Worm (Caenorhabditis elegans) whole organism, L4/young adult: ENCODE data around the gene C34F6.12.

Experiments
- dao-5 ChIP-seq: sonication (generic microtip); optimal IDR thresholded peaks from 2 replicates; lab custom pipeline; 2016; ENCODE audit warnings: missing genotype, missing genetic modification characterization, moderate library complexity, missing compliant biosample characterization
- him-1 ChIP-seq: sonication (generic microtip); optimal IDR thresholded peaks from 2 replicates; lab custom pipeline; 2016; ENCODE audit warnings: missing genotype, missing genetic modification reagents, missing genetic modification characterization, missing compliant biosample characterization

DNA sequence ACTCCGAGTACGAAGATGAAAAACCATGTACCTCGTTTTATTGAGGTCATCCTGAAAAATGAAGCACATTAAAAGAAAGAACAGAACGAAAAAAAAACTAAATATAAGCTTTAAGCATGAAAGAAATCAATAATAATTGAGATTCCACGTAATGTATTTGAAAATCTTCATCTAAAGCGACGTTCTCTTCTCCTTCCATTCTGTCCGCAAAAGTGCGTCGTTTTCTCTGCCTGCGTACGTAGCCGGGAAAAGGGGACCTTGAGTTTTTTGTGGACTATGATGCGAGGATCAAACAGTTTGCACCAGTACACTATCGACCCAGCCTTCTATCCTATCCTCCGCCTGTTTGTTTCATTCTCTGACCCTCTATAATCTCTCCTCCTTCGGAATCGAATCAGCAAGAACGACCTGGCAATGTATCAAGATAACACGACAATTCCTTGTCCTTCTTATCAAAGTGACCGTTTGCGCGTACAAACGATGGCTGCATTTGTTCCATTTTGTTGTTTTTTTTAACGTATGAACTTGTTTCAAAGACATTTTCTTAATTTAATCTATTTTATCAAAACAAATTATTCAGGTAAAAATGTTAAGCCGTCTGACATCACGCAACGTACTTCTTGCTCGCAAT is 11.0 kb downstream of the C34F6.12 start, which contains the start of the genes C34F6.7 and idh-2:
- no peak for TF ChIP-seq him-1
- TF ChIP-seq dao-5 (tag; lab: Kevin White, UChicago): no peak
